Worm (Caenorhabditis elegans): ENCODE measurements around the gene sqt-3.

- TF ChIP-seq skn-1 (tag; optimal IDR thresholded peaks at IDR 0.05): no peak
- TF ChIP-seq ceh-8 (GFP tag; optimal IDR thresholded peaks at IDR 0.05): no peak
- TF ChIP-seq lin-13 (GFP tag; optimal IDR thresholded peaks at IDR 0.05): no peak
- no peak for TF ChIP-seq hlh-17 (GFP tag; optimal IDR thresholded peaks at IDR 0.05; ENCODE audit: borderline replicate concordance)
- no peak for TF ChIP-seq ceh-82 (tag; optimal IDR thresholded peaks at IDR 0.05)
- no peak for TF ChIP-seq nhr-71 (tag; optimal IDR thresholded peaks at IDR 0.05)
- no peak for TF ChIP-seq nhr-90 (tag; optimal IDR thresholded peaks at IDR 0.05; ENCODE audit: poor library complexity)
- TF ChIP-seq unc-62 (GFP tag; optimal IDR thresholded peaks at IDR 0.05): no peak
Observed at ce11 chrV:12352881-12353280, 336 bp downstream of the sqt-3 start.

Measured in whole organism, L1 larva.